Worm (Caenorhabditis elegans): Measurements from ENCODE around the gene T05G5.4.

T05G5.4 gene

DNA sequence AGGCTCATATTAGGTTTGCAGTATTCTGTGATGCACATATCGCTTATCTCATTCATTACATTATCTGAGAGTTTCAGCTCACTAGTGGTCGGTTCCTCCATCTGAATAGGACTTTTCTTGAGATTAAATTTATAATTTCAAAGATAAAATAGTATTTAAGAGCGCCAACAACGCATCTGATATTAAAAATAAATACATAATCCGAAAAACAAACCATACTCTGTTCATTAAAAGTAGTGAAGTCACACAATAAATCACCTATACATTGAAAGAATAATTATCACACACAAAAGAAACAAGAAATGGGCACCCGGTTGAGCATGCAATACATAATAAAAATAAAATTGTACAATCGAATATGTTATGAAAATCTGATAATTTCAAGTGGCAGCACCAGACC, 8.7 kb downstream of the T05G5.4 start, which contains the start of gene vps-53:
vps-53 (minus strand) TSS at position 101 of the 400 bp plus-strand sequence.
- TF ChIP-seq ztf-23 (GFP tag; IDR thresholded peaks at IDR 0.05) (no peak), flt-1 (GFP tag; IDR thresholded peaks at IDR 0.05) (no peak)

DNA sequence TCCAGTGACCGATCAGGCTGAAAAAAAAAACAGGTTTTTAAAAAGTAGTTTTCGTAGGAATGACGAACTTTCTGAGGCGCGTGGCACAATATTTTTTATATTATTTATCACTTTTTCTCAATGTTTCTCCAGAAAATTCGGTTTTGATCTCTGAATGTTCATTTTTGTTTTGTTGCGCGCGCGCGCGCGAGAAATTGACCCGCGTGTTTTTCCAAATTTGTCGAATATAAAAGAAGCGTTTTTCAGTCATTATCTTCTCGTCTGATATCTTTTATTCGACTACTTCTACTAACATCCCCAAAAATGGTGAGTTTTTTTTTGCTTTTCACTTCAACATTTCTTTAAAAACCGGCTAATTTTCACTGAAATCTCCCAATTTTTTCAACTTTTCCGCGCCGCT, 10.1 kb downstream of the T05G5.4 start, which contains the start of gene rmd-1:
rmd-1 (plus strand) TSS at position 247 of the 400 bp plus-strand sequence.
- TF ChIP-seq T22C8.4 (GFP tag; IDR thresholded peaks at IDR 0.05) (no peak), med-1 (GFP tag; optimal IDR thresholded peaks at IDR 0.05; ENCODE audit: insufficient read depth) (no peak), ztf-23 (GFP tag; IDR thresholded peaks at IDR 0.05) (no peak), ztf-29 (GFP tag; IDR thresholded peaks at IDR 0.05) (no peak), ref-1 (GFP tag; conservative IDR thresholded peaks at IDR 0.05) (no peak), flt-1 (GFP tag; IDR thresholded peaks at IDR 0.05) (no peak), cog-1 (tag; optimal IDR thresholded peaks at IDR 0.05) (no peak), tab-1 (GFP tag; IDR thresholded peaks at IDR 0.05) (no peak), klf-2 (GFP tag; conservative IDR thresholded peaks at IDR 0.05) (no peak)

DNA sequence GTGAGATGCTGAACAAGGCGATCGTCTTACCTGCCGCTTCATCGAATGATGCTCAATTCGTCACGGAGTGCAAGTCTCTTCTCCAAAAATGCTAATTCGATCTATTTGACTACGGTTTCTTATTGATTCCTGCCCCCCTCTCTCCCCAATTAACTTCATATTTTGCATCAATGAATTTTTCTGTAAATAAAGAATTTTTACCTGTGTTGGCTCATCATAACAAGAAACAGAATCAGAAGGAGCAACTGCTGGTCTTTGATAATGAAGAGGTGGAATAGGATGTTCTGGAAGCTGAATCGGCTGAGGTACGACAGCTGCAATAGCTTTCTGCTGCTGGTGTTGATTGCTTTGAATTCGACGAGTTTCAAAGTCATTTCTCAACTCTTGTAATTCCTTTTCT, 11.4 kb downstream of the T05G5.4 start:
- TF ChIP-seq ref-1 (GFP tag; conservative IDR thresholded peaks at IDR 0.05) = no peak
- TF ChIP-seq flt-1 (GFP tag; IDR thresholded peaks at IDR 0.05) = no peak
- no peak for TF ChIP-seq med-1 (GFP tag; optimal IDR thresholded peaks at IDR 0.05; ENCODE audit: insufficient read depth)
- TF ChIP-seq ztf-23 (GFP tag; IDR thresholded peaks at IDR 0.05) = no peak
- TF ChIP-seq klf-2 (GFP tag; conservative IDR thresholded peaks at IDR 0.05) = no peak
- no peak for TF ChIP-seq tab-1 (GFP tag; IDR thresholded peaks at IDR 0.05)
- TF ChIP-seq ztf-29 (GFP tag; IDR thresholded peaks at IDR 0.05) = no peak
- no peak for TF ChIP-seq T22C8.4 (GFP tag; IDR thresholded peaks at IDR 0.05)
- no peak for TF ChIP-seq cog-1 (tag; optimal IDR thresholded peaks at IDR 0.05)

DNA sequence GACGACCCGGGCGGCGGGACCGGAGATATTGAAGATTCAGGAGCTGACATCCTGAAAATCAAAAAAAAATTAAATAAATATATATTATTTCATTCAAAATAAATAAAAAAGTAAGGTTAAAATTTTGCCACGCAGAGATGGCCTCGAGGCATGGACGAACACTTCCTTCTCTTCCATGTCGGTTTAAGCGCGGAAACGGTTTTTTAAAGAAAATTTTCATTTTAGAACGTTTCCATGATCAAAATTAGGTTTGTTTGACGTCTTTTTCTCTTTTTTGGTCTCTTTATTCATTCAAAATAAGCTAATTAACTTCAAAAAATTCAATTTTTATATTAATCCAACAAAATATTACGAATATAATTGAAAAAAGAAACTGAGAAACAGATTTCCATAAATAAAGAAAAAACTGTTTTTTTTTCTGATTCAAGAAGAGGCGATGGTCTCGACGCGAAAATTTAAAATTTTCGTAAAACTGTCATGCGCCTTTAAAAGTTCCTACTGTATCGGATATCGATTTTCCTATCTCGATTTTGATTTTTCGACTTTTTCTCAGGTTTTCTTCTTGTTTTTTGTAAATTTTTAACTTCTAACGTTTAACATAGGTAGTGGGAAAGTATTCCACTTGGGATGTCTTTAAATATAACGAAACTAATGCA, 13.5 kb downstream of the T05G5.4 start, which contains the start of gene gcc-2:
gcc-2 (minus strand) TSS at position 51 of the 656 bp plus-strand sequence.
- TF ChIP-seq flt-1 (GFP tag; IDR thresholded peaks at IDR 0.05) (no peak), tab-1 (GFP tag; IDR thresholded peaks at IDR 0.05) (no peak), T22C8.4 (GFP tag; IDR thresholded peaks at IDR 0.05) (no peak), ref-1 (GFP tag; conservative IDR thresholded peaks at IDR 0.05) (no peak), ztf-23 (GFP tag; IDR thresholded peaks at IDR 0.05) (no peak), med-1 (GFP tag; optimal IDR thresholded peaks at IDR 0.05; ENCODE audit: insufficient read depth) (no peak), klf-2 (GFP tag; conservative IDR thresholded peaks at IDR 0.05) (no peak), ztf-29 (GFP tag; IDR thresholded peaks at IDR 0.05) (no peak), cog-1 (tag; optimal IDR thresholded peaks at IDR 0.05) (no peak)

ce11 chrIII:9764718-9765117, 16.0 kb downstream of the T05G5.4 start:
- no peak for TF ChIP-seq ref-1 (GFP tag; conservative IDR thresholded peaks at IDR 0.05)
- no peak for TF ChIP-seq cog-1 (tag; optimal IDR thresholded peaks at IDR 0.05)
- TF ChIP-seq tab-1 (GFP tag; IDR thresholded peaks at IDR 0.05) = 0 out of 2 replicates have a peak, but pooled peaks have one; percentile 59

DNA sequence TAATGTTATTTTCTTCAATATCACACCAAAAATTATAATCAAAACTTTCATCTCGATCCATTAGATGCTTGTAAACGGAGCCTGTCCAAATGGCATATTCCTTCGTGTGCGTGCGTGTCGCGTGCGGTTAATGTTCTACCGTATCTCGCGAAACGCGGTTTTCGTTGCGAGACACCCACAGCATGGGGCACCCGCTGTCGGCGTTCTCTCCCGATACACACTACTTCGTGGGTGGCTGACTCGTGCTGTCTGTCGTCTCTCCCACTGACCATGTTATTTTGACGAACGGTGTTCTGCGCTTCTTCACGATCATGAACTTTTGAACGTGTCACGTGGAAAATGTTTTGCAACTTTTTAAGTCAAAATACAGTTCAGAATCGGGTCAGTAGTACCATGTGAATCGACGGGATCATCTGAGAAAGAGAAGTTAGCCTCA, 16.7 kb downstream of the T05G5.4 start:
- TF ChIP-seq med-1 (GFP tag; optimal IDR thresholded peaks at IDR 0.05; ENCODE audit: insufficient read depth) (no peak), T22C8.4 (GFP tag; IDR thresholded peaks at IDR 0.05) (peak; percentile 28), ref-1 (GFP tag; conservative IDR thresholded peaks at IDR 0.05) (peak; percentile 60; the same call in 1 of the 2 replicates), flt-1 (GFP tag; IDR thresholded peaks at IDR 0.05) (peak; percentile 96), ztf-23 (GFP tag; IDR thresholded peaks at IDR 0.05) (peak; percentile 83), ztf-29 (GFP tag; IDR thresholded peaks at IDR 0.05) (peak; percentile 64), tab-1 (GFP tag; IDR thresholded peaks at IDR 0.05) (peak; percentile 77), cog-1 (tag; optimal IDR thresholded peaks at IDR 0.05) (peak; percentile 97), klf-2 (GFP tag; conservative IDR thresholded peaks at IDR 0.05) (peak; percentile 56; the same call in 1 of the 2 replicates)

ce11 chrIII:9766175-9766574, 17.4 kb downstream of the T05G5.4 start, which contains the start of gene cbp-1:
Gene cbp-1 (plus strand): TSS chrIII:9766509.
- TF ChIP-seq tab-1 (GFP tag; IDR thresholded peaks at IDR 0.05) = no peak
- TF ChIP-seq ref-1 (GFP tag; conservative IDR thresholded peaks at IDR 0.05) = no peak
- TF ChIP-seq T22C8.4 (GFP tag; IDR thresholded peaks at IDR 0.05) = peak; percentile 88
- TF ChIP-seq flt-1 (GFP tag; IDR thresholded peaks at IDR 0.05) = no peak
- TF ChIP-seq cog-1 (tag; optimal IDR thresholded peaks at IDR 0.05) = no peak
- TF ChIP-seq ztf-23 (GFP tag; IDR thresholded peaks at IDR 0.05) = peak; percentile 16; the same call in 1 of the 2 replicates
- TF ChIP-seq med-1 (GFP tag; optimal IDR thresholded peaks at IDR 0.05; ENCODE audit: insufficient read depth) = no peak
- no peak for TF ChIP-seq klf-2 (GFP tag; conservative IDR thresholded peaks at IDR 0.05)
- no peak for TF ChIP-seq ztf-29 (GFP tag; IDR thresholded peaks at IDR 0.05)

ce11 chrIII:9767095-9767494, 18.4 kb downstream of the T05G5.4 start:
- TF ChIP-seq klf-2 (GFP tag; conservative IDR thresholded peaks at IDR 0.05) = no peak
- TF ChIP-seq tab-1 (GFP tag; IDR thresholded peaks at IDR 0.05) = no peak
- TF ChIP-seq flt-1 (GFP tag; IDR thresholded peaks at IDR 0.05) = 0 out of 2 replicates have a peak, but pooled peaks have one; percentile 59
- TF ChIP-seq cog-1 (tag; optimal IDR thresholded peaks at IDR 0.05) = no peak
- TF ChIP-seq med-1 (GFP tag; optimal IDR thresholded peaks at IDR 0.05; ENCODE audit: insufficient read depth) = no peak
- TF ChIP-seq ref-1 (GFP tag; conservative IDR thresholded peaks at IDR 0.05) = no peak

- 0 out of 2 replicates have a peak, but pooled peaks have one; percentile 50 for TF ChIP-seq flt-1 (GFP tag; IDR thresholded peaks at IDR 0.05)
- TF ChIP-seq ztf-29 (GFP tag; IDR thresholded peaks at IDR 0.05) = no peak
These were observed 19.3 kb downstream of the T05G5.4 start for ce11 chrIII:9768023-9768422.

DNA sequence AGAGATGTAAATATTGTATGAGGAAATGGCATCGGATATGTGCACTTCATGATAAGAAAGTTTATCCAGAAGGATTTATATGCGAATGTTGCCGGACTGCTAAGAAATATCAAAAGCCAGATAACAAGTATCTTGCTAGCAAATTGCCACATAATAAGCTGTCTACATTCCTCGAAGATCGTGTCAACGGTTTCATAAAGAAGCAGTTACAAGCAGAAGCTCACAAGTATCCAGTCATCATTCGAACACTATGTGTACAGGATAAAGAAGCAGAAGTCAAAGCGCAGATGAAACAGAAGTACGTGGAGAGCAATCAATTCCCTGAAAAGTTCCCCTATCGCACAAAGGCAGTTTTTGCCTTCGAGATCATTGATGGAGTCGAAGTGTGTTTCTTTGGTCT, 21.9 kb downstream of the T05G5.4 start:
- TF ChIP-seq ztf-23 (GFP tag; IDR thresholded peaks at IDR 0.05) (no peak), ztf-29 (GFP tag; IDR thresholded peaks at IDR 0.05) (no peak), ref-1 (GFP tag; conservative IDR thresholded peaks at IDR 0.05) (no peak), flt-1 (GFP tag; IDR thresholded peaks at IDR 0.05) (no peak), klf-2 (GFP tag; conservative IDR thresholded peaks at IDR 0.05) (no peak), tab-1 (GFP tag; IDR thresholded peaks at IDR 0.05) (no peak), T22C8.4 (GFP tag; IDR thresholded peaks at IDR 0.05) (no peak), cog-1 (tag; optimal IDR thresholded peaks at IDR 0.05) (no peak), med-1 (GFP tag; optimal IDR thresholded peaks at IDR 0.05; ENCODE audit: insufficient read depth) (no peak)
